Fruit fly (Drosophila melanogaster) Kc167 (cell line): ENCODE data around the gene CG6689.
A peak's percentile ranks its signal among the peaks of the same experiment; 100 is the strongest.

ENCODE experiments used
- Myc ChIP-seq: fragments of >200 bp; optimal IDR thresholded peaks from 2 replicates; lab custom pipeline; 2017; ENCODE audit warnings: missing external identifiers
- Sin3A ChIP-seq: fragments of >200 bp; optimal IDR thresholded peaks from 2 replicates; lab custom pipeline; 2018; ENCODE audit warnings: missing external identifiers
- h ChIP-seq: fragments of >200 bp; optimal IDR thresholded peaks from 3 replicates; lab custom pipeline; 2018; ENCODE audit warnings: missing external identifiers
- insv ChIP-seq: fragments of >200 bp; optimal IDR thresholded peaks from 3 replicates; lab custom pipeline; 2018; ENCODE audit warnings: missing external identifiers
- psq ChIP-seq: fragments of >200 bp; optimal IDR thresholded peaks from 2 replicates; lab custom pipeline; 2017; ENCODE audit warnings: missing external identifiers
- ttk ChIP-seq: sonication (Bioruptor generic); optimal IDR thresholded peaks from 2 replicates; lab custom pipeline; 2017; ENCODE audit warnings: missing external identifiers

CG6689 gene

DNA sequence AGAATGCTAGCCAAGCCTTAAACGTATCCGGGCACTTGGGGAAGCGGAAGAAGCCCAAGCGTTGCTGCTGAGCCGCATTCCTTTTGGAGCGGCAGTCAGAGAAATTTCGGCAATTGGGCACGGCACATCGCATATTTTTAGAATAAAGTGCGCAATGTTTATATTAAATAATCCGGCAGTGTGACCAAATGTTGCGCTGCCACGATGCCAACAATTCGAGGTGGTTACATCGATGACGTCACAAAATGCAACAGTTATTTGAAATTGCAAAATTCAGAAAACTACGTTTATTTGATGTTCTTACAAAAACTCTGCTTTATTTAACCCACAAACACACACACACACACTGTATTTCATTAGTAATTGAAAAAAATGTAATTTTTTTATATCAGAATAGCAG lies at the start of gene CG6689:
Gene CG6689 (minus strand): TSS at position 182 of the 400 bp plus-strand sequence.
- TF ChIP-seq h (no peak), ttk (lab: Kevin White, UChicago) (no peak), insv (lab: Kevin White, UChicago) (no peak), psq (lab: Kevin White, UChicago) (no peak)

DNA sequence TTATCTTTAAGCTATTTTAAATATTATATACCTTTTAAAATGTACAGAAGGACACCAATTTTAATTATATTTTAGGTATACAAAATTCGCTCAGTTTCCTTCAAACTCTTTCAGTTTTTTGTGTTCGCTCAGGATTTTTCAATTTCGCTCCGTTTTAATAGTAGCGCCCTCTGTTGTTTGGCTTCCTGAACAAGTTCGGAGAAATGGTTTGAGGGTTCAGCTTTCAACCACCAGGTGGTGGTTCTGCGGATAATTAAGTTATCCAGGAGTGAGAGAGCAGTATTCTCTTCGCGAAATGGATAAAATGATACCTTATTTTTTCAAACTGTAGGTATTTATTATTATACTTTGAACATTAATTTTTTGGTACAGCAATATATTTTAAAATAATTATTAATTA lies 49.1 kb upstream of the CG6689 start:
- no peak for TF ChIP-seq ttk (lab: Kevin White, UChicago)
- TF ChIP-seq h = peak; percentile 94
- TF ChIP-seq insv (lab: Kevin White, UChicago) = no peak
- TF ChIP-seq Myc (lab: Kevin White, UChicago) = no peak
- TF ChIP-seq Sin3A (lab: Kevin White, UChicago) = no peak
- TF ChIP-seq psq (lab: Kevin White, UChicago) = no peak

DNA sequence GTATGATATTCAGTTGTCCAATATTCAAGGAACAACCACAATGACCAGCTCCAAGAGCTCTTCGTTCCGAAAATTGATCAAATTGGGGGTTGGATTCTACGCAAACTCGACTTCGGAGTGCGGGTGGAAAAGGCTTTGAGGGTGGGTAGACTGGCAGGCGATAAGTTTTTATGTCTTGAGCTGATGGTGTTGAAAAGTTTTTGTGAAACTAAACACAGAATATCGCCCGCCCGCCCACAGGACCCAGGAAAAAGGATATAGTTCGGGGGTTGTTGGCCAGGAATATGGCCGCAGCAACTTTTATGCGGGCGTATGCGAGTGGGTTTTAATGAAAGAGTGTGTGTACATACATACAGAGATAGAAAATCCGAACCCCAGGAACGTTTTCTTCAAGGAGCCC lies 43.7 kb upstream of the CG6689 start:
- TF ChIP-seq ttk (lab: Kevin White, UChicago) (no peak), Sin3A (lab: Kevin White, UChicago) (no peak), h (no peak), insv (lab: Kevin White, UChicago) (no peak), psq (lab: Kevin White, UChicago) (no peak), Myc (lab: Kevin White, UChicago) (no peak)

DNA sequence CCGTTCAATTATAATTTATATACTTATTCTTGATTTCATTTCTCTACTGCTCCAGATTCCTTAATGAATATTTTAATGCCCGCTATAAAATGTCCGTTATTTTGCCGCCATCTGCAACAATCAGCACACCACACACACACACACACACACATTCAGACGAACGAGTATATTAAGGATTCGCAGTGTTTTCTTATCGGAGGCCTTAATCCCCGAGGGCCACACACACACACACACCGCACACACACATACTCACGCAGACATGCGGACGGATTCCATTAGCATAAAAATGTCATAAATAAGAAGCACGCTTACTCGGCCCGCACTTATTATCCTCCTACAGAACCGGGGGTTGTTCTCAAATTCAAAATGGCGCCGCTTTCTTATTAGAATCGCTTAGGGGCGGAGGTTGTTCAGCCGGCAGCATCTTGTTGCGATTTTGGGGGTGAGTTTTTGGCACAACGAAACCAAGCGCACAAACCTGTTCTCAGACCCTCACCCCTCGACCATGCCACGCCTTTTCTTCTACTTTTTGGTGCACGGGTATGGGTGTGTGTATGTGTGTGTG lies 41.2 kb upstream of the CG6689 start:
- TF ChIP-seq insv (lab: Kevin White, UChicago) (no peak), h (no peak), ttk (lab: Kevin White, UChicago) (no peak), Sin3A (lab: Kevin White, UChicago) (no peak)

DNA sequence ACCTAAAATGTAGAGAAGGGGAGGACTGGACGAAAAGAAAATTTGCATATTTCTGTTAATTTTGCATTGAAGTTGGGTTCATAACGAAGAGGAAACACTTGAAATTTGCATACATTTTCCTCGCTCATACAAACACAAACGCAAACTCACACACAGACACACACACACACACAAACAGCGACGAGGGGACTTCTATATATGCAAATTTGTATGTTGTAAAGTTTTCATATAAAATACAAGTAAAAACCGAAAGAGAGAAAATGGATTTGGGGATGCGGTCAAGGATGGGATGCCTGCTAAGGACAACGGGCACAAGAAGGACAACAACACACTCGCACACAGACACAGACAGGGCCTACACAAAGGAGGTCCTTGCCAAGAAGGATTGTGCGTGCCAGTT lies 37.7 kb upstream of the CG6689 start:
- TF ChIP-seq Myc (lab: Kevin White, UChicago) (no peak), h (no peak), insv (lab: Kevin White, UChicago) (no peak), psq (lab: Kevin White, UChicago) (no peak), Sin3A (lab: Kevin White, UChicago) (no peak), ttk (lab: Kevin White, UChicago) (no peak)

DNA sequence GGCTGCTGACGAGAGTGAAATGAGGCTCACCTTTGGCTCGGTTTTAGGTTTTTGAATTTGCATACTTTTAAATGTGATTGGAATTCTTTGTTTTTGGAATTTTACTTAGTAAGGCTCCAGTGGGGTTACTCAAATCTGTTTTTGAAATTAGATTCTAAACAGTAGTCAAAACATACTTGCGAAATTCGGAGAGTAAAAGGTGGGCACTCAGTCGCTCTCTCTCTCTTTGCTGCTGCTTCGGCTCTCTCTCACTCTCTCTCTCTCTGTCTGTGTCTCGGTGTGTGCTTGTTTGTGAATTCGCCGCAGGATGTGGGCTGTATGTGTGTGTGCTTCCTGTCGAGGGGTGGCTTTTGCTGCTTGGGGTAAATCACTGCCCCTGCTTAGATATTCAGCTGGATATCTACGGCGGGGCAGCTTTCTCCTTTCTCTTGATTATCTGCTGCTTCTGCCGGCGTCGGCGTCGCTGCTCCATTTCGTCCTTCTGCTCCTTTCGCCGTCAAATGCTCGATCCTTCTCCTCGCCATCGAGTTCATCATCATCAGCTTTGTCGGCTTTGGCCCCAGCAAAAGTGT lies 34.6 kb upstream of the CG6689 start:
- TF ChIP-seq insv (lab: Kevin White, UChicago) (no peak), Sin3A (lab: Kevin White, UChicago) (no peak), psq (lab: Kevin White, UChicago) (no peak), ttk (lab: Kevin White, UChicago) (no peak), Myc (lab: Kevin White, UChicago) (no peak), h (no peak)

DNA sequence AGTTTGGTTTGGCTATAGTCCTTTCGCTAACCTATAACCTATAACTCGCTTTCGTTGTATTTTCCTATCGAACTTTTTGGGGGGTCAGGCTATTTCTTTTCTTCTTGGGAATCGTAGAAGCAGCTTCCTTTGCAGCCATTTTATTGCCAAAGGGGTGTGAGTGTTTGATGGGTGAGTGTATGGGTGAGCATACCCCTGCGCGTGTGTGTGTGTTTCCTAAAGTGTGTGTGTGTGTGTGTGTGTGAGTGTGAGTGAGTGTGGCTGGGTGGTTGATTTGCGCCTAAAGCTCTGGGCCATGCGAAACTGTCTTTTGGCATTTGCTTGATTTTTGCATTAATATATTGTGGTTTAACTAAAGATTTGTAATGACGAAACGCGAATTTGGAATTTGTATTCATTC lies 33.9 kb upstream of the CG6689 start:
- TF ChIP-seq Myc (lab: Kevin White, UChicago) (no peak), insv (lab: Kevin White, UChicago) (no peak), ttk (lab: Kevin White, UChicago) (no peak), Sin3A (lab: Kevin White, UChicago) (no peak), h (no peak), psq (lab: Kevin White, UChicago) (no peak)

DNA sequence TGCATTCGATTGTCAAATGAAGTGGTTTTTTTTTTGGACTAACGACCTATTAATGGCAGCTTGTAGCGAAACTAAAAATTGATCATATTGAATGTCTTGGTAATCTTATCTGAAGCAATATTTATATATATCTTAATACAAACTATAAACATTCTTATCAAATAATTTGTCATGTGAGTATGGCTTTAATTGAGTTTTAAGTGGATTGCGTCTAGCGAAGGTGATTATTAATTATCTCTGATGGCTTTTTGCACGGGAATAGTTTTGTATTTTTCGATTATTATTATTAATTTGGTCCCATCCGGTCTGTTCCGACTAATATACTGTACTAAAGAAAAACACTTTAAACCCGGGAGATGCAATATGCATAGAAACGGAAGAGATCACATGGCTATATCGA lies 27.0 kb upstream of the CG6689 start:
- TF ChIP-seq ttk (lab: Kevin White, UChicago) = no peak
- TF ChIP-seq psq (lab: Kevin White, UChicago) = no peak
- no peak for TF ChIP-seq insv (lab: Kevin White, UChicago)
- no peak for TF ChIP-seq h
- TF ChIP-seq Sin3A (lab: Kevin White, UChicago) = no peak
- TF ChIP-seq Myc (lab: Kevin White, UChicago) = no peak

DNA sequence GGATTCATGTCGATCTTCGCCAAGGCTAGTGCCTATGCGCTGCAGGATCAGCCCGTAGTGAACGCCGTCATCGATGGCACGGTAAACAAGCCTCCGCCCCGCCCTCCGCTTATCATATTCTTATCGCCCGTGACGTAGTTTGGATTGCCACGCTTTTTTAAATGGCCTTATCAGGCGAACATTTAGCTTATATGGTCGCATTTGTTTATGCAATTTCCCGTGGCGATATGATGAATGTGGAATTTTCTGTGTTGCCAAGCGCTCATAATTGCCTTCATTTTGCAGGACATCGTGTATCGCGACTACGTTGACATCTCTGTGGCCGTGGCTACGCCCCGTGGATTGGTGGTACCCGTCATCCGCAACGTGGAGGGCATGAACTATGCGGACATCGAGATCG lies 25.9 kb upstream of the CG6689 start:
- TF ChIP-seq psq (lab: Kevin White, UChicago) (no peak), insv (lab: Kevin White, UChicago) (no peak), h (no peak), Myc (lab: Kevin White, UChicago) (no peak), Sin3A (lab: Kevin White, UChicago) (no peak), ttk (lab: Kevin White, UChicago) (no peak)

DNA sequence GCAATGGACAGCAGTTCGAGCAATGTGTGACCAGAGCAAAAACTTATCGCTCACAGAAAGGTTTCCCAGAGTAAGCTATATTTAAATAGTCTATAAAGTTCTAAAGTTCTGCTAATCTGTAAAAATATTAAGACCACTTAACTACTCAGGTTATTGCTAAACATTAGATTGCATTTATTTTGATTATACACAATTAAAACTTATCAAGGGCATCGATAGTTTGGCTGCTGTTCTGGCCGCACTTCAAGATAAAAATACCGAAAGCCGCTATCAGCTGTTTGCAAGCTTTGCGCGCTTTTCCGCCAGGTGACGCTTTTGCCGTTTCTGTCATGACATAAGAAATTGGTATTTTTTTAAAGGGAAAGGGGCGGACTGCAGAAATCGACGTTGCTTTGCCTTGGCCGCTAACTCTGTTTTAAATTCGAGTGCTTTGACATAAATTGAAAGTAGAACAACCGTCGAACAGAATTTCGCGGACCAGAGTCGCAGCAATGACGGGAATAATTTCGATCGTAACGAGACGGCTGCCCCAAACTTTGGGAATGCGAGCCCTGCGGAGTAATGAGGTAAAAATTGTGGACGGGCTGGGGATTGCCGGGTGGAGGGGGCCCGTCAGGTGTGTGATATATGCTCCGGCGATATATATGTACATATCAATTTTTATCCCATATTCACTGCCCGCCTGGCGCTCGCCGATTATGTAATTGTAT lies 24.2 kb upstream of the CG6689 start, which contains the start of the genes CG17734 and CG5214:
Gene CG17734 (minus strand): TSS at position 49 of the 710 bp plus-strand sequence.
Gene CG5214 (plus strand): TSS at position 352 of the 710 bp plus-strand sequence.
- TF ChIP-seq insv (lab: Kevin White, UChicago) = no peak
- peak; percentile 17 for TF ChIP-seq Sin3A (lab: Kevin White, UChicago)

DNA sequence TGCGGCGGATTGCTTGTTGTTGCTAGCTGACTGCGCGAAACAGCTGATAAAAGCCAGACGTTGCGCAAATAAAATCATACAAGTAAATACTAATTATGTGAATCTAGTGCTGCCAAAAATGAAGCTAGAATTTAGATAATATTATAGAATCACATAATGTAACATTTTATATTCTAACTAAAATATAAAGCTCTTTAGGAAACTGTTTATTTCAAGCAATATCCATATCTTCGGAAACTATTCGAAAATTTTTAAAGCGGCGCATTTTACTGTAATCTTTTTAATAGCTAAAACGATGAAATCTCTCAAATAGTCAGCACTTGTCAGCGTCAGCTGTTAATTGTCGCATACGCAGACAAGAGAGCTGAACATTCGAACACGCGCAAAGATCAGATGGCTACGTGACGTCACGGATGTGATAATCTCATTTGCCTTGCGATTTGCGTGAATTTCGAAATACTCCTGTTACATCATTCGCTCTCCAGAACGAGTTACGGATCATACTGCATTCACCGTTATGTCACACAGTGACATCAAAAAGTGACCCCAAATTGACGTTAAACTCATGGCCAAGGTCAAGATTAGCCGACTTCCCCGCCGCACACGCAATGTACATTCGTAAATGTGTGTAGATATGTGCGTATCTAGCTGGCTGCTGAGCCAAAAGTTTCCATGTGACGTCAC lies 23.3 kb upstream of the CG6689 start:
- no peak for TF ChIP-seq psq (lab: Kevin White, UChicago)
- no peak for TF ChIP-seq Sin3A (lab: Kevin White, UChicago)
- no peak for TF ChIP-seq ttk (lab: Kevin White, UChicago)
- no peak for TF ChIP-seq insv (lab: Kevin White, UChicago)
- no peak for TF ChIP-seq h
- TF ChIP-seq Myc (lab: Kevin White, UChicago) = no peak
